Fruit fly (Drosophila melanogaster) whole organism, pupa: ENCODE measurements around the gene Trim9.

Source experiments
- CG10348 ChIP-seq: fragments of 200-800 bp; sonication (Bioruptor generic); IDR thresholded peaks from 2 replicates; pipeline ENCODE4 v1.3.6; 2022; ENCODE audit warnings: missing biosample characterization, missing genetic modification characterization
- CG13204 ChIP-seq: fragments of 200-800 bp; sonication (Bioruptor generic); optimal IDR thresholded peaks from 2 replicates; lab custom pipeline; 2018; ENCODE audit warnings: missing biosample characterization, mild to moderate bottlenecking, missing genetic modification characterization, moderate library complexity
- CG14655 ChIP-seq: fragments of 200-800 bp; sonication (Bioruptor generic); optimal IDR thresholded peaks from 3 replicates; lab custom pipeline; 2017; ENCODE audit warnings: mild to moderate bottlenecking, missing biosample characterization, missing genetic modification reagents, missing genetic modification characterization
- CG15710 ChIP-seq: fragments of 200-800 bp; sonication (Bioruptor generic); optimal IDR thresholded peaks from 2 replicates; lab custom pipeline; 2018; ENCODE audit warnings: missing biosample characterization, mild to moderate bottlenecking, missing genetic modification characterization, moderate library complexity
- CG17806 ChIP-seq: fragments of 200-800 bp; sonication (Bioruptor generic); optimal IDR thresholded peaks from 2 replicates; lab custom pipeline; 2018; ENCODE audit warnings: missing biosample characterization, mild to moderate bottlenecking, missing genetic modification characterization, moderate library complexity
- CG32121 ChIP-seq: fragments of 200-800 bp; sonication (Bioruptor generic); IDR thresholded peaks from 2 replicates; pipeline ENCODE4 v1.3.6; 2022; ENCODE audit warnings: missing biosample characterization, missing genetic modification characterization
- CG34367 ChIP-seq: fragments of 200-800 bp; sonication (Bioruptor generic); optimal IDR thresholded peaks from 2 replicates; lab custom pipeline; 2018; ENCODE audit warnings: missing biosample characterization, mild to moderate bottlenecking, missing genetic modification characterization
- CG4496 ChIP-seq: fragments of 200-800 bp; sonication (Bioruptor generic); IDR thresholded peaks from 3 replicates; pipeline ENCODE4 v1.3.6; 2022; ENCODE audit warnings: missing biosample characterization, missing genetic modification characterization
- CG8159 ChIP-seq: fragments of 200-800 bp; sonication (Bioruptor generic); optimal IDR thresholded peaks from 3 replicates; lab custom pipeline; 2018; ENCODE audit warnings: missing biosample characterization, mild to moderate bottlenecking, missing genetic modification characterization, moderate library complexity
- CG8301 ChIP-seq: fragments of 200-800 bp; sonication (Bioruptor generic); optimal IDR thresholded peaks from 2 replicates; lab custom pipeline; 2018; ENCODE audit warnings: missing biosample characterization, mild to moderate bottlenecking, missing genetic modification characterization
- CG9948 ChIP-seq: fragments of 200-800 bp; sonication (Bioruptor generic); optimal IDR thresholded peaks from 2 replicates; lab custom pipeline; 2018; ENCODE audit warnings: missing biosample characterization, mild to moderate bottlenecking, missing genetic modification characterization, moderate library complexity
- D1 ChIP-seq: fragments of 200-800 bp; sonication (Bioruptor generic); optimal IDR thresholded peaks from 2 replicates; lab custom pipeline; 2018; ENCODE audit warnings: missing biosample characterization, mild to moderate bottlenecking, missing genetic modification characterization, moderate library complexity
- EcR ChIP-seq: fragments of 200-800 bp; sonication (Bioruptor generic); optimal IDR thresholded peaks from 3 replicates; lab custom pipeline; 2019; ENCODE audit warnings: missing biosample characterization, missing genetic modification characterization, mild to moderate bottlenecking, moderate library complexity, missing genetic modification reagents
- Ets98B ChIP-seq: fragments of 200-800 bp; sonication (Bioruptor generic); IDR thresholded peaks from 2 replicates; pipeline ENCODE4 v1.3.6; 2022; ENCODE audit warnings: missing biosample characterization, missing genetic modification characterization
- Pif1A ChIP-seq: fragments of 200-800 bp; sonication (Bioruptor generic); optimal IDR thresholded peaks from 3 replicates; lab custom pipeline; 2016; ENCODE audit warnings: missing biosample characterization, missing genetic modification characterization
- Pif1B ChIP-seq: fragments of 200-800 bp; sonication (Bioruptor generic); optimal IDR thresholded peaks from 3 replicates; lab custom pipeline; 2016; ENCODE audit warnings: missing biosample characterization, missing genetic modification characterization
- Snoo ChIP-seq: fragments of 200-800 bp; sonication (Bioruptor generic); optimal IDR thresholded peaks from 3 replicates; lab custom pipeline; 2017; ENCODE audit warnings: missing biosample characterization, mild to moderate bottlenecking, missing genetic modification characterization, inconsistent platforms
- fd96Ca ChIP-seq: fragments of 200-800 bp; sonication (Bioruptor generic); IDR thresholded peaks from 3 replicates; pipeline ENCODE4 v1.3.6; 2022; ENCODE audit warnings: missing biosample characterization, missing genetic modification characterization
- gl ChIP-seq: fragments of 200-800 bp; sonication (Bioruptor generic); optimal IDR thresholded peaks from 2 replicates; lab custom pipeline; 2018; ENCODE audit warnings: missing biosample characterization, mild to moderate bottlenecking, missing genetic modification characterization
- rn ChIP-seq: fragments of 200-800 bp; sonication (Bioruptor generic); IDR thresholded peaks from 2 replicates; pipeline ENCODE4 v1.3.6; 2022; ENCODE audit warnings: missing biosample characterization, missing genetic modification characterization

Gene Trim9

DNA sequence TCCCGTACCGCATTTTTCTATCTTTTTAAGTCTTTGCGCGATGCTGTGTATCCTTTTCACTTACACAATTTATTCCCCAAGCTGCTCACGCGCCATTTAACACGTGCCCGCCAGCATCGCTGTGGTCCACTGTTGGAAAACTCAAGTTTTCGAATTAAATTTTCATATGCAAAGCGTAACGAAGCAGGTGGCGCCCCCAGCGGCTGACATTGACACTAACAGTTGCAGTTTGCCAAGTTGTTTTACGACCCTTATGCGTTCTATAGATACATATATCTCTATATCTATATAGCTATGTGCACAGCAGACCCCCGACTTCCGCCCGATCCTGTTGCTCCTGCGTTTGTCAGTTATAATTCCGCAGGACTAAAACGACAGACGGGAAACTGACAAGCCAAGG lies 81.3 kb downstream of the Trim9 start:
- no peak for TF ChIP-seq CG8159
- no peak for TF ChIP-seq gl
- TF ChIP-seq CG15710 (tag; lab: Kevin White, UChicago) = no peak
- no peak for TF ChIP-seq Pif1A (GFP tag; lab: Kevin White, UChicago)
- no peak for TF ChIP-seq D1 (tag; lab: Kevin White, UChicago)
- TF ChIP-seq fd96Ca = no peak
- TF ChIP-seq CG14655 (GFP tag; lab: Kevin White, UChicago) = no peak
- TF ChIP-seq CG34367 (tag; lab: Kevin White, UChicago) = no peak
- TF ChIP-seq CG13204 = no peak
- no peak for TF ChIP-seq Snoo (tag; lab: Kevin White, UChicago)
- TF ChIP-seq CG8301 = no peak
- no peak for TF ChIP-seq rn (GFP tag; lab: Robert Waterston, UW)
- TF ChIP-seq Pif1B = no peak
- no peak for TF ChIP-seq CG4496 (GFP tag; lab: Robert Waterston, UW)
- TF ChIP-seq EcR (GFP tag; lab: Kevin White, UChicago) = no peak

DNA sequence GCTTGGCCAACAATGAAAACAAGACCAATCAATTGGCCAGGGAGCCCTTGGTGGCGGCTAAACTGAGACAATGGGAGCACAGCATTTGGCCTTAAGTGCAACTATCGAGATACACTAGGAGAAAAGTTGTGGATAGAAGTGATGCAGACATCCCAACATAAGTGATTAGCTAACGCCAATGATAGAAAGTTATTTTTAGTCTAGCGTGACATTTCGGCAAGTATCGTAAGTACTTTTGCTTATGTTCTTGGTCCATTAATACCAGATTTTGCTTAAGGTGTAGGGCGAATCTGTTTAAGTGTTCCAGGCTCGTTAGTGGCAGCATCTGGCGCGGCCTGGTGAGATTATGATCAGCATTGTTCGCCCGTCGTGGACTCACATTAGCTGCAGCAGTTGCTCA lies 88.0 kb downstream of the Trim9 start:
- peak; percentile 51 for TF ChIP-seq CG8159
- no peak for TF ChIP-seq Pif1A (GFP tag; lab: Kevin White, UChicago)
- TF ChIP-seq CG34367 (tag; lab: Kevin White, UChicago) = peak; percentile 25
- 0 out of 3 replicates have a peak, but pooled peaks have one; percentile 15 for TF ChIP-seq CG4496 (GFP tag; lab: Robert Waterston, UW)
- TF ChIP-seq CG14655 (GFP tag; lab: Kevin White, UChicago) = peak; percentile 26
- no peak for TF ChIP-seq gl
- TF ChIP-seq CG32121 = no peak

DNA sequence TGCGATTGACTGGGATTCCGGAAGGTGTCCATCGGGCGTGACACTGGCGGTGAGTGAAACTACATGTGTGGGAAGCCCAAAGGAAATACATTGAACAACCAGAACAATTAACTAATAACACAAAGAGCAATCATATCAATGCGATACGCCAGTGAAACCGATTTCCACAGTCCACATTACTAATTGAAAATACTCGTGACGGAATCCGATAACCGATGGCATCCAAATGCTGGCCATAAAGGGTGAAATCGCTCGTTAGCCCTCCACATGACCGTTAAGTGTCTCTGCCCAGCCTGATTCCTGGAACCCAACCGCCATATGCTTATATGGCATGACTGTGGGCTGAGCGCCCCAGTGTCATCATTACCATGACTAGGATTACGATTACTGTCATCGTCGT lies 93.7 kb downstream of the Trim9 start, which contains the start of gene CG7329:
TSS of gene CG7329 (minus strand) at position 101 of the 400 bp plus-strand sequence.
- no peak for TF ChIP-seq Snoo (tag; lab: Kevin White, UChicago)
- no peak for TF ChIP-seq CG32121
- TF ChIP-seq CG15710 (tag; lab: Kevin White, UChicago) = no peak
- TF ChIP-seq CG14655 (GFP tag; lab: Kevin White, UChicago) = no peak
- TF ChIP-seq CG34367 (tag; lab: Kevin White, UChicago) = no peak
- no peak for TF ChIP-seq D1 (tag; lab: Kevin White, UChicago)
- TF ChIP-seq Pif1A (GFP tag; lab: Kevin White, UChicago) = no peak
- no peak for TF ChIP-seq EcR (GFP tag; lab: Kevin White, UChicago)

DNA sequence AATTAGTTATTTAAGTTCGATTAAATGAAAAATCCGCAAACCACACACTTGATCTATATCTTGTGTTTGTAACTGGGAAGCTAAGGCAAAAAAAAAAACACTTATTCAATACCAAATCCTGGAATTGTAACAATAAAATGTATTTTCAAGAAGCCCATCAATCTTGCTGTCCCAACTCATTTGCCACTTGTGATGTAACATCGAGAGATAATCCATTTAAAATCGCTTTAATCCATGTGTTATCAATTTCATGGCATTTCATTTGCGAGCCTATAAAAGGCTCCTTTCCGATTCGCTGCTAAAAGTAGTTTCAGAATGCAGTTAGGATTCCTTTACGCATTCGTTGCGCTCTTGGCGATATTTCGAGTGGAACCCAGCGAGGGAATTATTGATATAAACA lies 94.9 kb downstream of the Trim9 start, which contains the start of gene CG31872:
TSS of gene CG31872 (plus strand) at position 301 of the 400 bp plus-strand sequence.
- TF ChIP-seq Pif1A (GFP tag; lab: Kevin White, UChicago) (no peak), D1 (tag; lab: Kevin White, UChicago) (no peak), EcR (GFP tag; lab: Kevin White, UChicago) (no peak), CG10348 (GFP tag; lab: Robert Waterston, UW) (no peak), CG4496 (GFP tag; lab: Robert Waterston, UW) (no peak), Snoo (tag; lab: Kevin White, UChicago) (no peak), Pif1B (no peak), CG34367 (tag; lab: Kevin White, UChicago) (no peak), CG13204 (no peak), CG17806 (tag; lab: Kevin White, UChicago) (no peak)

DNA sequence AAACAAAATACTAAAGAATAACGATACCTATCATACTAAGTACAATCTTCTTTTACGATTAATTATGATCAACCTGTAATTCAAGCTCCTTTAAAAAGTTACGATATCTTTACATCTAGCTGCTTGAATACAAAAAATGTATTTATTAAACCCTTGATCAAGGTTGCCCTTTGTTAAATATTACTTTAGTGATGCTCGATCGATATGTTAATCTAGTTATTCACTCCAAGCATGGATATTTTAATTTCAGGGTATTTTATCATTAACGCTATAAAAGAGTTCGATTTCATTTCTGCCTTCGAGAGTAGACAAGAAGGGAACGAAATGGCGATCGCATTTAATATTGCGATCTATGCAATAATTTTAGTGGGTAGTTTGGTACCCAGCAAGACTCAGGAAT lies 99.0 kb downstream of the Trim9 start, which contains the start of gene CG18284:
TSS of gene CG18284 (plus strand) at position 301 of the 400 bp plus-strand sequence.
- TF ChIP-seq D1 (tag; lab: Kevin White, UChicago) = no peak
- TF ChIP-seq CG17806 (tag; lab: Kevin White, UChicago) = no peak
- TF ChIP-seq Pif1B = no peak
- no peak for TF ChIP-seq Ets98B (GFP tag; lab: Robert Waterston, UW)
- TF ChIP-seq fd96Ca = no peak
- no peak for TF ChIP-seq CG8301

DNA sequence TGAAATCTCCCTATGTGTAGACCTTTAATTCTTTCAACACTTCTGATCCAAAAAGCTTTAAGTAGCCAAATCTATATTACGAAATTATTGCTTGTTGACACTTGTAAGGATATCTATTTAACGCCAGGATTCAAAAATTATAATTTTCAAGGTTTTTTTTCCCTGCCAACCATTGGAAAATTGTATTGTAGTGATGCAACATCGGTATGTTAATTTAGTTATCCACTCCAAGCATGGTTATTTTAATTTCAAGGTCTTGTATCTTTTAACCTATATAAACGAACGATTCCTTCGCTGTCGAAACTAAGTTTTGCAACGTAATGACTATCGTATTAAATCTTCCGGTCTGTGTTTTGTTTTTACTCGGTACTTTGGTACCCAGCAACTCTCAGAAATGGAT lies 101.4 kb downstream of the Trim9 start, which contains the start of gene CG17097:
TSS of gene CG17097 (plus strand) at position 301 of the 400 bp plus-strand sequence.
- TF ChIP-seq CG9948 (tag; lab: Kevin White, UChicago) (no peak), CG34367 (tag; lab: Kevin White, UChicago) (no peak), CG13204 (no peak), CG8159 (no peak), rn (GFP tag; lab: Robert Waterston, UW) (no peak)

DNA sequence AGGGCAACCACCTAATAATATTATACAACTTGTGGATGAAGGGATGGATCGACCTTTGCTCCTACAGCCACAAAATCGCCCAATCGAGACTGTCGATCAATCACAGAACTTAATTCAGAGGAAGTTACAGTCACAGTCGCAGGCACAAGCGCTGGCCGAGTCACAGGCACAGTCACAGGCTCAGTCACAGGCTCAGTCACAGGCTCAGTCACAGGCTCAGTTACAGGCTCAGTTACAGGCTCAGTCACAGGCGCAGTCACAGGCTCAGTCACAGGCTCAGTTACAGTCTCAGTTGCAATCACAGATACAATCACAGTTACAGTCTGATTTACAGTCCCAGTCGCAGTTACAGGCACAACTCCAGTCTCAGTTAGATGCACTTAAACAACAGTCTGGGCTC lies 102.0 kb downstream of the Trim9 start:
- no peak for TF ChIP-seq CG4496 (GFP tag; lab: Robert Waterston, UW)
- TF ChIP-seq gl = no peak
- no peak for TF ChIP-seq Snoo (tag; lab: Kevin White, UChicago)
- no peak for TF ChIP-seq rn (GFP tag; lab: Robert Waterston, UW)
- TF ChIP-seq CG10348 (GFP tag; lab: Robert Waterston, UW) = no peak
- TF ChIP-seq Pif1B = no peak
- no peak for TF ChIP-seq CG15710 (tag; lab: Kevin White, UChicago)
- no peak for TF ChIP-seq CG9948 (tag; lab: Kevin White, UChicago)
- TF ChIP-seq CG32121 = no peak
- TF ChIP-seq CG17806 (tag; lab: Kevin White, UChicago) = no peak
- TF ChIP-seq CG13204 = no peak
- no peak for TF ChIP-seq fd96Ca
- TF ChIP-seq Pif1A (GFP tag; lab: Kevin White, UChicago) = no peak
- no peak for TF ChIP-seq CG14655 (GFP tag; lab: Kevin White, UChicago)
- no peak for TF ChIP-seq D1 (tag; lab: Kevin White, UChicago)
- no peak for TF ChIP-seq EcR (GFP tag; lab: Kevin White, UChicago)
- no peak for TF ChIP-seq CG8159
- TF ChIP-seq, all 21 proteins: peak for 0
